Fruit fly (Drosophila melanogaster) whole organism, embryonic: ENCODE results near the gene CG14971.

ENCODE experiments used
- Antp ChIP-seq: fragments of 200-800 bp; sonication (Bioruptor generic); optimal IDR thresholded peaks from 3 replicates; lab custom pipeline; 2016; ENCODE audit warnings: missing biosample characterization, missing genetic modification characterization
- C15 ChIP-seq: fragments of 200-800 bp; sonication (Bioruptor generic); IDR thresholded peaks from 3 replicates; pipeline ENCODE4 v1.3.6; 2022; ENCODE audit warnings: missing biosample characterization, missing genetic modification characterization
- CG10274 ChIP-seq: fragments of 200-800 bp; sonication (Bioruptor generic); optimal IDR thresholded peaks from 3 replicates; lab custom pipeline; 2017; ENCODE audit warnings: missing biosample characterization, mild to moderate bottlenecking, missing genetic modification characterization
- CG1233 ChIP-seq: fragments of 200-800 bp; sonication (Bioruptor generic); optimal IDR thresholded peaks from 4 replicates; lab custom pipeline; 2018; ENCODE audit warnings: missing biosample characterization, mild to moderate bottlenecking, missing genetic modification characterization
- CG13296 ChIP-seq: fragments of 200-800 bp; sonication (Bioruptor generic); optimal IDR thresholded peaks from 3 replicates; lab custom pipeline; 2018; ENCODE audit warnings: missing biosample characterization, mild to moderate bottlenecking, missing genetic modification characterization
- CG14667 ChIP-seq: fragments of 200-800 bp; sonication (Bioruptor generic); IDR thresholded peaks from 2 replicates; pipeline ENCODE4 v1.3.6; 2022; ENCODE audit warnings: missing biosample characterization, missing genetic modification characterization
- CG31441 ChIP-seq: fragments of 200-800 bp; sonication (Bioruptor generic); IDR thresholded peaks from 2 replicates; pipeline ENCODE4 v1.3.6; 2022; ENCODE audit warnings: missing biosample characterization, missing genetic modification characterization
- CG3281 ChIP-seq: fragments of 200-800 bp; sonication (Bioruptor generic); optimal IDR thresholded peaks from 3 replicates; lab custom pipeline; 2017; ENCODE audit warnings: missing biosample characterization, mild to moderate bottlenecking, missing genetic modification characterization
- CG4404 ChIP-seq: fragments of 200-800 bp; sonication (Bioruptor generic); IDR thresholded peaks from 2 replicates; pipeline ENCODE4 v1.3.6; 2022; ENCODE audit warnings: missing biosample characterization, missing genetic modification characterization
- CG6175 ChIP-seq: fragments of 200-800 bp; sonication (Bioruptor generic); IDR thresholded peaks from 3 replicates; pipeline ENCODE4 v1.3.6; 2022; ENCODE audit warnings: missing biosample characterization, missing genetic modification characterization
- CG7271 ChIP-seq: fragments of 200-800 bp; sonication (Bioruptor generic); optimal IDR thresholded peaks from 2 replicates; lab custom pipeline; 2018; ENCODE audit warnings: missing biosample characterization, mild to moderate bottlenecking, missing genetic modification characterization, moderate library complexity
- CG7357 ChIP-seq: fragments of 200-800 bp; sonication (Bioruptor generic); IDR thresholded peaks from 3 replicates; pipeline ENCODE4 v1.3.6; 2022; ENCODE audit warnings: missing biosample characterization, missing genetic modification characterization
- CG7786 ChIP-seq: fragments of 200-800 bp; sonication (Bioruptor generic); optimal IDR thresholded peaks from 2 replicates; lab custom pipeline; 2016; ENCODE audit warnings: missing biosample characterization, missing genetic modification characterization
- CG8924 ChIP-seq: fragments of 200-800 bp; optimal IDR thresholded peaks from 3 replicates; lab custom pipeline; 2019; ENCODE audit warnings: missing biosample characterization, mild to moderate bottlenecking, missing genetic modification characterization, moderate library complexity
- CG9609 ChIP-seq: fragments of 200-800 bp; sonication (Bioruptor generic); optimal IDR thresholded peaks from 3 replicates; lab custom pipeline; 2016; ENCODE audit warnings: missing biosample characterization, missing genetic modification characterization
- Doc3 ChIP-seq: fragments of 200-800 bp; sonication (Bioruptor generic); IDR thresholded peaks from 3 replicates; pipeline ENCODE4 v1.3.6; 2022; ENCODE audit warnings: missing biosample characterization, missing genetic modification characterization; ENCODE audit not compliant: partially characterized antibody
- Drgx ChIP-seq: fragments of 200-800 bp; sonication (Bioruptor generic); IDR thresholded peaks from 2 replicates; pipeline ENCODE4 v1.3.6; 2022; ENCODE audit warnings: missing biosample characterization, missing genetic modification characterization
- E2f1 ChIP-seq: fragments of 200-800 bp; sonication (Bioruptor generic); IDR thresholded peaks from 2 replicates; pipeline ENCODE4 v1.3.6; 2022; ENCODE audit warnings: missing biosample characterization, missing genetic modification characterization
- ERR ChIP-seq: fragments of 200-800 bp; sonication (Bioruptor generic); optimal IDR thresholded peaks from 2 replicates; lab custom pipeline; 2016; ENCODE audit warnings: missing biosample characterization, missing genetic modification characterization
- Ets65A ChIP-seq: fragments of 200-800 bp; sonication (Bioruptor generic); peaks from one replicate; lab custom pipeline; 2016; ENCODE audit warnings: missing biosample characterization, missing genetic modification characterization
- Fer1 ChIP-seq: fragments of 200-800 bp; sonication (Bioruptor generic); optimal IDR thresholded peaks from 2 replicates; lab custom pipeline; 2017; ENCODE audit warnings: missing biosample characterization, mild to moderate bottlenecking, missing genetic modification characterization
- Fer2 ChIP-seq: fragments of 200-800 bp; sonication (Bioruptor generic); optimal IDR thresholded peaks from 2 replicates; lab custom pipeline; 2018; ENCODE audit warnings: missing biosample characterization, mild to moderate bottlenecking, missing genetic modification characterization, moderate library complexity
- H15 ChIP-seq: fragments of 200-800 bp; sonication (Bioruptor generic); IDR thresholded peaks from 3 replicates; pipeline ENCODE4 v1.3.6; 2022; ENCODE audit warnings: missing biosample characterization, missing genetic modification characterization
- HLH4C ChIP-seq: fragments of 200-800 bp; sonication (Bioruptor generic); IDR thresholded peaks from 3 replicates; pipeline ENCODE4 v1.3.6; 2022; ENCODE audit warnings: missing biosample characterization, missing genetic modification characterization; ENCODE audit not compliant: partially characterized antibody
- HLH54F ChIP-seq: fragments of 200-800 bp; sonication (Bioruptor generic); optimal IDR thresholded peaks from 3 replicates; lab custom pipeline; 2016; ENCODE audit warnings: missing biosample characterization, missing genetic modification characterization
- Hmr ChIP-seq: fragments of 200-800 bp; sonication (Bioruptor generic); optimal IDR thresholded peaks from 3 replicates; lab custom pipeline; 2017; ENCODE audit warnings: mild to moderate bottlenecking, missing biosample characterization, missing genetic modification reagents, missing genetic modification characterization
- Max ChIP-seq: fragments of 200-800 bp; sonication (Bioruptor generic); optimal IDR thresholded peaks from 2 replicates; lab custom pipeline; 2016; ENCODE audit warnings: missing biosample characterization, mild to moderate bottlenecking, missing genetic modification characterization
- Med ChIP-seq: fragments of 200-800 bp; sonication (Bioruptor generic); peaks from one replicate; lab custom pipeline; 2016; ENCODE audit warnings: missing biosample characterization, missing genetic modification characterization, mild to moderate bottlenecking, inconsistent platforms, moderate library complexity
- Nf-YA ChIP-seq: fragments of 200-800 bp; sonication (Bioruptor generic); IDR thresholded peaks from 2 replicates; pipeline ENCODE4 v1.3.6; 2022; ENCODE audit warnings: missing biosample characterization, missing genetic modification characterization
- Pdp1 ChIP-seq, 2 experiments: fragments of 200-800 bp; sonication (Bioruptor generic); optimal IDR thresholded peaks; 3 replicates each; lab custom pipeline; 2016; ENCODE audit warnings: missing biosample characterization in 2 of 2, missing genetic modification characterization in 2 of 2, mild to moderate bottlenecking in 1 of 2, moderate library complexity in 1 of 2
- Ptx1 ChIP-seq: fragments of 200-800 bp; sonication (Bioruptor generic); IDR thresholded peaks from 2 replicates; pipeline ENCODE4 v1.3.6; 2022; ENCODE audit warnings: missing biosample characterization, missing genetic modification characterization
- Ravus ChIP-seq: fragments of 200-800 bp; sonication (Bioruptor generic); IDR thresholded peaks from 2 replicates; pipeline ENCODE4 v1.3.6; 2022; ENCODE audit warnings: missing biosample characterization, missing genetic modification characterization
- Rx ChIP-seq: fragments of 200-800 bp; sonication (Bioruptor generic); IDR thresholded peaks from 2 replicates; pipeline ENCODE4 v1.3.6; 2022; ENCODE audit warnings: missing biosample characterization, missing genetic modification characterization
- Six4 ChIP-seq: fragments of 200-800 bp; sonication (Bioruptor generic); optimal IDR thresholded peaks from 2 replicates; lab custom pipeline; 2016; ENCODE audit warnings: missing biosample characterization, missing genetic modification characterization
- Ssrp ChIP-seq: fragments of 200-800 bp; sonication (Bioruptor generic); optimal IDR thresholded peaks from 2 replicates; lab custom pipeline; 2018; ENCODE audit warnings: missing biosample characterization, mild to moderate bottlenecking, missing genetic modification characterization, moderate library complexity
- abd-A ChIP-seq: fragments of 200-800 bp; sonication (Bioruptor generic); optimal IDR thresholded peaks from 3 replicates; lab custom pipeline; 2019; ENCODE audit warnings: missing biosample characterization, mild to moderate bottlenecking, missing genetic modification characterization, moderate library complexity
- br ChIP-seq: fragments of >200 bp; optimal IDR thresholded peaks from 2 replicates; lab custom pipeline; 2017
- cato ChIP-seq: fragments of 200-800 bp; sonication (Bioruptor generic); optimal IDR thresholded peaks from 2 replicates; lab custom pipeline; 2016; ENCODE audit warnings: missing biosample characterization, missing genetic modification characterization, borderline replicate concordance
- dan ChIP-seq: fragments of 200-800 bp; sonication (Bioruptor generic); IDR thresholded peaks from 2 replicates; pipeline ENCODE4 v1.3.6; 2022; ENCODE audit warnings: missing biosample characterization, missing genetic modification characterization
- dmrt99B ChIP-seq: fragments of 200-800 bp; sonication (Bioruptor generic); optimal IDR thresholded peaks from 2 replicates; lab custom pipeline; 2018; ENCODE audit warnings: missing biosample characterization, mild to moderate bottlenecking, missing genetic modification characterization, moderate library complexity
- dysf ChIP-seq: fragments of 200-800 bp; sonication (Bioruptor generic); IDR thresholded peaks from 3 replicates; pipeline ENCODE4 v1.3.6; 2022; ENCODE audit warnings: missing biosample characterization, missing genetic modification characterization
- ftz-f1 ChIP-seq: fragments of 200-800 bp; sonication (Bioruptor generic); optimal IDR thresholded peaks from 2 replicates; lab custom pipeline; 2016; ENCODE audit warnings: missing biosample characterization, missing genetic modification characterization
- gem ChIP-seq: fragments of 200-800 bp; sonication (Bioruptor generic); optimal IDR thresholded peaks from 2 replicates; lab custom pipeline; 2019; ENCODE audit warnings: missing biosample characterization, mild to moderate bottlenecking, missing genetic modification characterization, moderate library complexity
- jumu ChIP-seq: fragments of 200-800 bp; sonication (Bioruptor generic); optimal IDR thresholded peaks from 3 replicates; lab custom pipeline; 2016; ENCODE audit warnings: missing biosample characterization, missing genetic modification characterization
- mam ChIP-seq: fragments of 200-800 bp; sonication (Bioruptor generic); optimal IDR thresholded peaks from 3 replicates; lab custom pipeline; 2016; ENCODE audit warnings: missing biosample characterization, missing genetic modification characterization
- nmo ChIP-seq: fragments of 200-800 bp; sonication (Bioruptor generic); optimal IDR thresholded peaks from 2 replicates; lab custom pipeline; 2018; ENCODE audit warnings: missing biosample characterization, mild to moderate bottlenecking, missing genetic modification characterization, moderate library complexity
- p53 ChIP-seq: fragments of 200-800 bp; sonication (Bioruptor generic); optimal IDR thresholded peaks from 2 replicates; lab custom pipeline; 2016; ENCODE audit warnings: missing biosample characterization, missing genetic modification characterization
- prd ChIP-seq, 3 experiments: fragments of >200 bp in 2 of 3; fragments of 200-800 bp in 1 of 3; sonication (Bioruptor generic) in 1 of 3; optimal IDR thresholded peaks in 2 of 3; IDR thresholded peaks in 1 of 3; 2 replicates in 2 of 3; 3 replicates in 1 of 3; pipeline versions ENCODE4 v1.3.6 to Lab custom; 2017 to 2022; ENCODE audit warnings: missing biosample characterization in 1 of 3, missing genetic modification characterization in 1 of 3
- sens ChIP-seq: fragments of 200-800 bp; sonication (Bioruptor generic); peaks from one replicate; lab custom pipeline; 2016; ENCODE audit warnings: missing biosample characterization, missing genetic modification characterization
- stwl ChIP-seq: fragments of 200-800 bp; sonication (Bioruptor generic); optimal IDR thresholded peaks from 3 replicates; lab custom pipeline; 2018; ENCODE audit warnings: missing biosample characterization, mild to moderate bottlenecking, missing genetic modification characterization, moderate library complexity

Gene CG14971

DNA sequence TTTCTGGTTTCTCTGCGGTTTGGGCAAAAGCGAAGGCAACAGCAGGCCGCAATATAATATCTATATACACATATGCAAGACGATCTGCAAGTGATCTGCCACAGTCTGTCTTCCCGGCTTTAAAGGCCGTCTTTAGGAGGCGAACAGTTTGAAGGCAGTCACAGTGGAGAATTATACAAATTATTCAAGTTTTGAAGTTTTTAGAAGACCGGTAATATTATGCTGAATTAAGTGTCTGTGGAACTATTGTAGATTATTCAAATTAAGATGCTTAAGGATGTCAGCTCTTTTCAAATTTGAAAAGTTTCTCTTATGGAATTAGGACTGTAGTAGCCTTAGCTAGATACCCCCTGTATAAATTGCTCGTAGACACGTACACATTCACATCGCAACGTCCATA, 31.0 kb downstream of the CG14971 start (continued):
- no peak for TF ChIP-seq CG7271 (tag; lab: Kevin White, UChicago)
- peak; percentile 2 for TF ChIP-seq gem (tag; lab: Kevin White, UChicago)
- TF ChIP-seq ERR (GFP tag; lab: Kevin White, UChicago), result no peak
- no peak for TF ChIP-seq Antp (GFP tag; lab: Kevin White, UChicago)
- TF ChIP-seq sens (GFP tag; lab: Kevin White, UChicago), result peak; percentile 57

DNA sequence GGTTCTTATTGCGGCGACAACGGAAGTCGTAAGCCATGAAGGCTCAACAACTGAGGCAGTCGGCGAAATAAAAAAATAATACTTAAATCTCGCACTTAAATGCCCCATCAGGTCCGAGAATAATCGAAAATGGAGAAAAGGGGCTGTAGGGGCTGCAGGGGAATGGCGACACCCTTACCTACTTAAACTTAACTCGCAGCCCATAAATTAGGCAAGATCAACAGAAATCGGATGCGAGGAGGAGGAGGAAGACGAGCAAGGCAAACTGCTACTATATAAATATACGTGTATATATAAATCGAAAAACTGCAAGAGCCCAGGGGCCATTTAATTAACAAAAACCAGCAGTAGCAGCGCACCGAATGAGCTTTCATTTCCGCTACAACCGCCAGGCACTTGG, 31.5 kb downstream of the CG14971 start:
- TF ChIP-seq Ets65A (GFP tag; lab: Kevin White, UChicago) (no peak), CG10274 (no peak), Max (no peak), C15 (GFP tag; lab: Robert Waterston, UW) (no peak), HLH4C (GFP tag; lab: Robert Waterston, UW) (no peak), CG7357 (GFP tag; lab: Robert Waterston, UW) (no peak), mam (GFP tag; lab: Kevin White, UChicago) (no peak), H15 (GFP tag; lab: Robert Waterston, UW) (no peak), CG6175 (GFP tag; lab: Robert Waterston, UW) (no peak), cato (GFP tag; lab: Kevin White, UChicago) (no peak), Nf-YA (GFP tag; lab: Robert Waterston, UW) (no peak), Ravus (no peak), prd (optimal IDR thresholded peaks at IDR 0.05; lab: Kevin White, UChicago) (no peak), prd (GFP tag; IDR thresholded peaks at IDR 0.05; lab: Robert Waterston, UW) (no peak), p53 (GFP tag; lab: Kevin White, UChicago) (no peak), CG31441 (GFP tag; lab: Robert Waterston, UW) (no peak), Med (GFP tag; lab: Kevin White, UChicago) (peak; percentile 43), dysf (0 out of 3 replicates have a peak, but pooled peaks have one; percentile 7), Ptx1 (GFP tag; lab: Robert Waterston, UW) (0 out of 2 replicates have a peak, but pooled peaks have one; percentile 9), Hmr (GFP tag; lab: Kevin White, UChicago) (no peak)

DNA sequence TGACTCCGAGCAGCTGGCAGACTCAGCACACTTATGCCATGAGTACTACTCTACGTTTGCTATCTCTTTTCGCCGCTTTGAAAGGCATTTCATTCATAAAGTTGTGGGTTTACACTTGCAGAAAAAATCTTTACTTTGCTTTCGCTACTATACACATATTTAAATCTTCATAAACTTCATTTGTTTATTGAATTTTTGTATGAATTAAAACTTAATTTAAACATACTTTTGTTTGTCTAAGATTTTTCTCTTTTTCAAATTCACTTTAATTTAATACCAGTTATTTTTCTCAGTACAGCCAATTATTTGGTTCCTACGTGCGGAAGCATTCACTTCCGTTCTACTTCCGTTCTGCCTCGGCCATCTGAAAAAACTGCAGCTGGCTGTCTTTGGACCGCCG, 32.6 kb downstream of the CG14971 start:
- TF ChIP-seq CG8924 (tag; lab: Kevin White, UChicago) (peak; percentile 84), Ssrp (tag; lab: Kevin White, UChicago) (peak; percentile 63), nmo (GFP tag; lab: Kevin White, UChicago) (peak; percentile 78), CG14667 (peak; percentile 39; the same call in 1 of the 2 replicates), dmrt99B (tag; lab: Kevin White, UChicago) (peak; percentile 79), abd-A (tag; lab: Kevin White, UChicago) (no peak), CG4404 (GFP tag; lab: Robert Waterston, UW) (peak; percentile 59), Six4 (GFP tag; lab: Kevin White, UChicago) (peak; percentile 59), CG13296 (no peak), CG7786 (GFP tag; lab: Kevin White, UChicago) (peak; percentile 10), jumu (GFP tag; lab: Kevin White, UChicago) (peak; percentile 45), Fer1 (GFP tag; lab: Kevin White, UChicago) (peak; percentile 66), Drgx (GFP tag; lab: Robert Waterston, UW) (no peak), CG3281 (peak; percentile 50), stwl (peak; percentile 21), E2f1 (peak; percentile 62), Ravus (no peak), Doc3 (no peak), HLH54F (GFP tag; lab: Kevin White, UChicago) (peak; percentile 25), CG9609 (no peak), br (lab: Kevin White, UChicago) (no peak), CG1233 (GFP tag; lab: Kevin White, UChicago) (peak; percentile 40), Fer2 (tag; lab: Kevin White, UChicago) (no peak), ftz-f1 (GFP tag; lab: Kevin White, UChicago) (no peak), dan (no peak), Pdp1 (GFP tag; optimal IDR thresholded peaks at IDR 0.05; lab: Kevin White, UChicago) (peak; percentile 17 to 32), Rx (GFP tag; lab: Robert Waterston, UW) (no peak)
